Worm (Caenorhabditis elegans) whole organism, mixed stage, embryonic: ENCODE results near the gene F39F10.2.

Experiments used
- M03D4.4 ChIP-seq: sonication (generic microtip); optimal IDR thresholded peaks from 2 replicates; lab custom pipeline; 2017; ENCODE audit warnings: mild to moderate bottlenecking, missing genetic modification characterization, missing compliant biosample characterization
- bed-3 ChIP-seq: fragments of 200-800 bp; sonication (Bioruptor generic); optimal IDR thresholded peaks from 3 replicates; lab custom pipeline; 2018; ENCODE audit warnings: mild to moderate bottlenecking, missing genetic modification characterization, moderate library complexity, missing compliant biosample characterization
- blmp-1 ChIP-seq: fragments of 150-350 bp; optimal IDR thresholded peaks from 2 replicates; lab custom pipeline; 2014; ENCODE audit warnings: missing biosample characterization, missing genetic modification characterization
- ceh-39 ChIP-seq: fragments of 150-350 bp; optimal IDR thresholded peaks from 2 replicates; lab custom pipeline; 2014; ENCODE audit warnings: missing biosample characterization, missing genetic modification characterization
- ceh-43 ChIP-seq: fragments of 200-800 bp; sonication (Bioruptor generic); optimal IDR thresholded peaks from 2 replicates; lab custom pipeline; 2018; ENCODE audit warnings: mild to moderate bottlenecking, missing genetic modification characterization, moderate library complexity, missing compliant biosample characterization
- ceh-83 ChIP-seq: fragments of 200-800 bp; sonication (Bioruptor generic); optimal IDR thresholded peaks from 2 replicates; lab custom pipeline; 2018; ENCODE audit warnings: mild to moderate bottlenecking, missing genetic modification characterization, missing compliant biosample characterization
- ces-1 ChIP-seq: fragments of 150-350 bp; optimal IDR thresholded peaks from 2 replicates; lab custom pipeline; 2014; ENCODE audit warnings: missing biosample characterization, missing genetic modification reagents, missing genetic modification characterization
- cnd-1 ChIP-seq: fragments of 200-800 bp; sonication (Bioruptor generic); optimal IDR thresholded peaks from 2 replicates; lab custom pipeline; 2018; ENCODE audit warnings: mild to moderate bottlenecking, missing genetic modification characterization, missing compliant biosample characterization
- drap-1 ChIP-seq: fragments of 200-800 bp; sonication (Bioruptor generic); optimal IDR thresholded peaks from 3 replicates; lab custom pipeline; 2018; ENCODE audit warnings: mild to moderate bottlenecking, missing genetic modification characterization, missing compliant biosample characterization
- elt-1 ChIP-seq: sonication (generic microtip); optimal IDR thresholded peaks from 2 replicates; lab custom pipeline; 2017; ENCODE audit warnings: missing genetic modification characterization, mild to moderate bottlenecking, missing compliant biosample characterization, antibody characterized with exemption, moderate library complexity, borderline replicate concordance; ENCODE audit not compliant: insufficient read depth
- elt-3 ChIP-seq: fragments of 150-350 bp; optimal IDR thresholded peaks from 2 replicates; lab custom pipeline; 2014; ENCODE audit warnings: missing biosample characterization, missing genetic modification characterization
- flh-1 ChIP-seq: fragments of 200-800 bp; sonication (Bioruptor generic); optimal IDR thresholded peaks from 2 replicates; lab custom pipeline; 2018; ENCODE audit warnings: mild to moderate bottlenecking, missing genetic modification characterization, moderate library complexity, missing compliant biosample characterization
- ham-2 ChIP-seq: fragments of 200-800 bp; sonication (Bioruptor generic); optimal IDR thresholded peaks from 2 replicates; lab custom pipeline; 2018; ENCODE audit warnings: mild to moderate bottlenecking, missing genetic modification characterization, missing compliant biosample characterization
- lin-13 ChIP-seq: fragments of 150-350 bp; optimal IDR thresholded peaks from 2 replicates; lab custom pipeline; 2014; ENCODE audit warnings: missing biosample characterization, missing genetic modification characterization
- lin-32 ChIP-seq: fragments of 200-800 bp; sonication (Bioruptor generic); optimal IDR thresholded peaks from 2 replicates; lab custom pipeline; 2018; ENCODE audit warnings: mild to moderate bottlenecking, missing genetic modification characterization, missing compliant biosample characterization
- lsy-2 ChIP-seq: fragments of 150-350 bp; optimal IDR thresholded peaks from 2 replicates; lab custom pipeline; 2014; ENCODE audit warnings: missing biosample characterization, missing genetic modification characterization
- mab-5 ChIP-seq: fragments of 150-350 bp; optimal IDR thresholded peaks from 2 replicates; lab custom pipeline; 2014; ENCODE audit warnings: missing biosample characterization, missing genetic modification characterization
- mep-1 ChIP-seq: fragments of 150-350 bp; optimal IDR thresholded peaks from 2 replicates; lab custom pipeline; 2017; ENCODE audit warnings: missing biosample characterization, missing genetic modification reagents, missing genetic modification characterization, inconsistent platforms
- mls-2 ChIP-seq: sonication (generic microtip); optimal IDR thresholded peaks from 2 replicates; lab custom pipeline; 2016; ENCODE audit warnings: mild to moderate bottlenecking, missing genetic modification characterization, moderate library complexity, missing compliant biosample characterization
- nhr-12 ChIP-seq: fragments of 150-350 bp; optimal IDR thresholded peaks from 2 replicates; lab custom pipeline; 2014; ENCODE audit warnings: missing biosample characterization, missing genetic modification characterization
- nhr-2 ChIP-seq: fragments of 150-350 bp; optimal IDR thresholded peaks from 2 replicates; lab custom pipeline; 2014; ENCODE audit warnings: missing biosample characterization, missing genetic modification characterization
- nhr-237 ChIP-seq: fragments of 150-350 bp; optimal IDR thresholded peaks from 2 replicates; lab custom pipeline; 2014; ENCODE audit warnings: missing biosample characterization, missing genetic modification characterization
- nhr-76 ChIP-seq: sonication (generic microtip); optimal IDR thresholded peaks from 2 replicates; lab custom pipeline; 2017; ENCODE audit warnings: missing biosample characterization, missing genetic modification characterization
- pha-4 ChIP-seq: fragments of 150-350 bp; optimal IDR thresholded peaks from 2 replicates; lab custom pipeline; 2018; ENCODE audit warnings: missing biosample characterization, missing genetic modification reagents, missing genetic modification characterization
- sem-2 ChIP-seq: fragments of 200-800 bp; sonication (Bioruptor generic); optimal IDR thresholded peaks from 2 replicates; lab custom pipeline; 2018; ENCODE audit warnings: mild to moderate bottlenecking, missing genetic modification characterization, missing compliant biosample characterization
- snpc-4 ChIP-seq: fragments of 150-350 bp; optimal IDR thresholded peaks from 2 replicates; lab custom pipeline; 2014; ENCODE audit warnings: missing biosample characterization, missing genetic modification characterization
- unc-120 ChIP-seq: sonication (generic microtip); optimal IDR thresholded peaks from 2 replicates; lab custom pipeline; 2017; ENCODE audit warnings: missing genetic modification characterization, missing compliant biosample characterization; ENCODE audit not compliant: poor library complexity, severe bottlenecking
- unc-39 ChIP-seq: fragments of 150-350 bp; optimal IDR thresholded peaks from 2 replicates; lab custom pipeline; 2014; ENCODE audit warnings: missing biosample characterization, missing genetic modification characterization
- zip-8 ChIP-seq: fragments of 150-350 bp; optimal IDR thresholded peaks from 2 replicates; lab custom pipeline; 2014; ENCODE audit warnings: missing biosample characterization, missing genetic modification characterization

The F39F10.2 gene

DNA sequence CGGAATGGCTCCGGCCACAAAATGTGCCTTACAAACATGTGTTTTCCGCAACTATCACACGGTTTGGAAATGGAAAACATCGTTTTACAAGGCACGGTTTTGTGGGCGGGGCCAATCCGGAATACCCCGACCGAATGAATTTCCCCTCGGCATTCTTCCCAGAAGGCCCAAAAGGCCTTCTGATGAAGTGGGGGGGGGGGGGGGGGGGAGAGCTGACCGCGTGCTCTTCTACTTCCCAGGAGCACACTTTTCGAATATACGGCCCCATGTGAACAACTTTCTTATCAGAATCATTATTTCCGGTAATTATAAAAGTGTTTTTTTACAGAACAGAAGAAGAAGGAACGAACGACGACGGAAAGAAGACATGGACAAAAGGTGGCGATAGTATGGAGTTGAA, 10.6 kb upstream of the F39F10.2 start:
- TF ChIP-seq elt-1 (tag; lab: Kevin White, UChicago) (no peak), unc-120 (tag; lab: Kevin White, UChicago) (no peak), mep-1 (tag; lab: Kevin White, UChicago) (no peak), mls-2 (no peak), ceh-43 (GFP tag; lab: Kevin White, UChicago) (no peak), blmp-1 (no peak), flh-1 (GFP tag; lab: Kevin White, UChicago) (no peak), nhr-237 (no peak)

DNA sequence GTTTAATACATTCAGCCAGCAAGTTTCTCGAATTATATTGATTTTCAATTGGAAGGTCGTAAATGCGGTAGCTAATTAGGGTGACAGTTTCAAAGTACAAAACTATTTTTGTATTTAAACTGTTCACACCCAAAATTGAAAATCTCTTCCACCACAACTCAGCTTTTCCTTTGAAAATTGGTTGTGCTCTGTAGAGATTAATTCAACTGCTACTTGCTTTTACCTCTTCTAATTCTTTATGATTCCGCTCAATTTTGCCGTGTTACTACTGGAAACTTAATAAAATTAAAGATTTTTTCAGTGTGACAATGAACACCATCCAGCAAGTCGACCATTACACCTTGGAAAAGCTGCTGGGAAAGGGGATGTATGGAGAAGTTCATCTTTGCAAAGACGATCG, 3.0 kb upstream of the F39F10.2 start, which contains the start of gene F39F10.3:
F39F10.3 (plus strand) TSS at position 301 of the 400 bp plus-strand sequence.
- no peak for TF ChIP-seq blmp-1
- no peak for TF ChIP-seq zip-8 (tag; lab: Kevin White, UChicago)
- no peak for TF ChIP-seq nhr-12 (tag; lab: Kevin White, UChicago)
- TF ChIP-seq nhr-2 (tag; lab: Kevin White, UChicago) = no peak
- TF ChIP-seq flh-1 (GFP tag; lab: Kevin White, UChicago) = no peak
- no peak for TF ChIP-seq drap-1 (GFP tag; lab: Kevin White, UChicago)
- no peak for TF ChIP-seq sem-2 (GFP tag; lab: Kevin White, UChicago)
- no peak for TF ChIP-seq ceh-39 (tag; lab: Kevin White, UChicago)
- TF ChIP-seq elt-3 (tag; lab: Kevin White, UChicago) = no peak
- no peak for TF ChIP-seq mab-5
- TF ChIP-seq nhr-76 (tag; lab: Kevin White, UChicago) = no peak
- TF ChIP-seq elt-1 (tag; lab: Kevin White, UChicago) = no peak
- no peak for TF ChIP-seq lin-13 (tag; lab: Kevin White, UChicago)
- TF ChIP-seq unc-39 (tag; lab: Kevin White, UChicago) = no peak
- TF ChIP-seq lin-32 (GFP tag; lab: Kevin White, UChicago) = no peak
- TF ChIP-seq ces-1 = no peak
- TF ChIP-seq lsy-2 (tag; lab: Kevin White, UChicago) = no peak
- TF ChIP-seq M03D4.4 (tag; lab: Kevin White, UChicago) = no peak
- TF ChIP-seq cnd-1 (tag; lab: Kevin White, UChicago) = no peak

DNA sequence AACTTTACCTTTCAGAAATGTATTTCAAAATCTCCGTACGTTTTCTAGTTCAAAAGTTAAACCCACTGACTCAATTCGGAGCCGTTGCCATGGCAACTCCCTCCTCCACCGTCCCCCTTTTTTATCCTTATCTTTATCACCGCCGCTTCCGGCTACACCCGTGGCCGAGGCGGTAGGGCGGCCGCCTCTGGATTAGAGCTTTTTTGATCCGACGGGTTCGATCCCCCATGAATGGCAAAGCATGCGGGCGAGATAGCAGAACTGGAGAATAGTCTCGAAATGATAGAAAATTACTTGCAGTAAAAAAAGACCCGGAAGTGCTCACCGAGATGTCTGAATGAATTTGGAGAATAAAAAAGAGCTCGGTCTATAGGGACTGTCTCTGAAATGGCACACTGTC, 910 bp upstream of the F39F10.2 start:
- TF ChIP-seq lsy-2 (tag; lab: Kevin White, UChicago) (no peak), nhr-12 (tag; lab: Kevin White, UChicago) (no peak), nhr-2 (tag; lab: Kevin White, UChicago) (no peak), lin-13 (tag; lab: Kevin White, UChicago) (no peak), snpc-4 (no peak), ces-1 (no peak), bed-3 (GFP tag; lab: Kevin White, UChicago) (no peak), mab-5 (no peak), unc-120 (tag; lab: Kevin White, UChicago) (no peak), drap-1 (GFP tag; lab: Kevin White, UChicago) (no peak), cnd-1 (tag; lab: Kevin White, UChicago) (no peak), ceh-83 (GFP tag; lab: Kevin White, UChicago) (no peak)

DNA sequence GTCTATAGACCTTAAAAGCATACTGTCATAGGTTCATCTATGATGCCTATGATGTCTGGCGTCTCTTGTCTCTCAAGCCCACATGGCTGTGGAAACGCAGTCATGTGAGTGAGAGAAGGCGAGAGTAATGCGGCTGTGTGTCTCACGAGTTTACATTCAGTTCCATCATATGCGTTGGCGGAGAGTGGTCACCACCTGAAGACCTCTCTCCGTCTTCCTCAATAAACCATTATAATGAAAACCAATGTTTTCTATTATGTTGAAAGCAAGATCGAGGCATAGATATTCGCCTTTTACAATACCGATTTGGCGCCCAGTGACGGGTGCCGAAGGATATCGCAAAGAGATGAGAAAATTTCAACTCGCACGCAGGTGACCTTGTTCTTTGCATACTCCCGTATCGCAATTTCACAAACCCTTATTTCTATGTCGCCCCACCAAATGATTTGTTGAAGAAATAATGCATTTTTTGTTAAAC, 7.3 kb downstream of the F39F10.2 start:
- TF ChIP-seq unc-120 (tag; lab: Kevin White, UChicago) = peak; percentile 28

DNA sequence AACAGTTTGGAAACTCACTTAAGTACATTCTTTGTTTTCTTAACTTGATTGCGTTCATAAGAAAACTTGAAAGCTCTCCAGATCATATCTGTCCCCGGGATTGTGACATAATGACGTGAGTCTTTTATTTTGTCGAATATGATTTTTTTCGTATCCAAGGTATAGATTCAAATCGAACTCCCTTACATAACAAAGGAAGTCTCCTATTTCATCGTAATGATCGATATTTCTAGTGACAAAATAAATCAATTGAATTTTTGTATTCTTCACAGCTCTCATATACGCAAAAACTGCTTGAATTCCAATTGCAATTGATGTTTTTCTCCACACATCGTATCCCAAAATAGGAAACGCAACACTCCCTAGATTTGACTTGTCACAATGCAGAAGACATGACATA, 8.0 kb downstream of the F39F10.2 start:
- TF ChIP-seq sem-2 (GFP tag; lab: Kevin White, UChicago) (no peak), ceh-39 (tag; lab: Kevin White, UChicago) (no peak), ceh-83 (GFP tag; lab: Kevin White, UChicago) (no peak), bed-3 (GFP tag; lab: Kevin White, UChicago) (no peak), ham-2 (GFP tag; lab: Kevin White, UChicago) (no peak), lsy-2 (tag; lab: Kevin White, UChicago) (no peak), unc-120 (tag; lab: Kevin White, UChicago) (no peak), pha-4 (tag; lab: Kevin White, UChicago) (no peak)
